Fruit fly (Drosophila melanogaster): Measurements from ENCODE around the gene CG4362.
A peak's percentile ranks its signal among the peaks of the same experiment; 100 is the strongest.

Gene CG4362

dm6 chr3R:20259440-20260170 is 47.7 kb downstream of the CG4362 start (continued):
- TF ChIP-seq caup (GFP tag; optimal IDR thresholded peaks at IDR 0.05; ENCODE audit: severe bottlenecking) (peak; percentile 23), CG8944 (GFP tag; optimal IDR thresholded peaks at IDR 0.05) (no peak), tap (tag; optimal IDR thresholded peaks at IDR 0.05) (peak; percentile 65), pb (GFP tag; optimal IDR thresholded peaks at IDR 0.05) (no peak), rib (GFP tag; IDR thresholded peaks at IDR 0.05) (no peak), CG31365 (tag; optimal IDR thresholded peaks at IDR 0.05) (no peak), MBD-R2 (GFP tag; IDR thresholded peaks at IDR 0.05) (no peak), toy (GFP tag; IDR thresholded peaks at IDR 0.05) (no peak), so (GFP tag; IDR thresholded peaks at IDR 0.05) (no peak), CG5953 (GFP tag; IDR thresholded peaks at IDR 0.05) (no peak), CG30403 (GFP tag; optimal IDR thresholded peaks at IDR 0.05) (no peak), CG7372 (GFP tag; IDR thresholded peaks at IDR 0.05) (no peak), Hr78 (GFP tag; optimal IDR thresholded peaks at IDR 0.05) (no peak), CG1832 (GFP tag; optimal IDR thresholded peaks at IDR 0.05) (no peak), emc (GFP tag; optimal IDR thresholded peaks at IDR 0.05) (no peak), Dek (tag; optimal IDR thresholded peaks at IDR 0.05) (no peak), bowl (GFP tag; IDR thresholded peaks at IDR 0.05) (no peak), CG7271 (tag; optimal IDR thresholded peaks at IDR 0.05) (peak; percentile 57), en (GFP tag; optimal IDR thresholded peaks at IDR 0.05) (no peak), CG4360 (GFP tag; IDR thresholded peaks at IDR 0.05) (no peak), CG10979 (tag; optimal IDR thresholded peaks at IDR 0.05) (peak; percentile 30), row (GFP tag; IDR thresholded peaks at IDR 0.05) (peak; percentile 58), Nf-YA (GFP tag; IDR thresholded peaks at IDR 0.05) (no peak), Mad (GFP tag; optimal IDR thresholded peaks at IDR 0.05) (no peak), hth (optimal IDR thresholded peaks at IDR 0.05) (no peak), CG31224 (GFP tag; IDR thresholded peaks at IDR 0.05) (no peak), jigr1 (GFP tag; IDR thresholded peaks at IDR 0.05) (no peak), CG11560 (tag; IDR thresholded peaks at IDR 0.05) (no peak), tna (GFP tag; IDR thresholded peaks at IDR 0.05; ENCODE audit: partially characterized antibody) (no peak), Ets65A (GFP tag) (no peak), ssp (GFP tag; IDR thresholded peaks at IDR 0.05) (no peak), CG42726 (GFP tag; IDR thresholded peaks at IDR 0.05; ENCODE audit: partially characterized antibody) (no peak), vfl (GFP tag; optimal IDR thresholded peaks at IDR 0.05) (no peak), CG12659 (GFP tag; optimal IDR thresholded peaks at IDR 0.05) (peak; percentile 40), CG12769 (tag; optimal IDR thresholded peaks at IDR 0.05) (no peak), grn (GFP tag; optimal IDR thresholded peaks at IDR 0.05) (peak; percentile 41), NfI (GFP tag; optimal IDR thresholded peaks at IDR 0.05) (no peak), vvl (GFP tag; IDR thresholded peaks at IDR 0.05) (peak; percentile 50), eyg (GFP tag; optimal IDR thresholded peaks at IDR 0.05) (no peak), CG8359 (GFP tag; optimal IDR thresholded peaks at IDR 0.05; ENCODE audit: borderline replicate concordance) (peak; percentile 3), stc (GFP tag; IDR thresholded peaks at IDR 0.05) (peak; percentile 58; the same call in 1 of the 2 replicates), CG9215 (GFP tag; IDR thresholded peaks at IDR 0.05) (no peak), Atf3 (GFP tag; optimal IDR thresholded peaks at IDR 0.05) (no peak), CG14014 (GFP tag; IDR thresholded peaks at IDR 0.05) (no peak), gro (GFP tag; optimal IDR thresholded peaks at IDR 0.05) (no peak), ara (GFP tag; IDR thresholded peaks at IDR 0.05) (no peak; the same call in 1 of the 2 replicates), CG10366 (GFP tag; IDR thresholded peaks at IDR 0.05) (no peak), Dip3 (GFP tag; optimal IDR thresholded peaks at IDR 0.05) (no peak), CG11085 (GFP tag; IDR thresholded peaks at IDR 0.05) (no peak), PHDP (tag; optimal IDR thresholded peaks at IDR 0.05) (peak; percentile 60), CG9932 (GFP tag; IDR thresholded peaks at IDR 0.05) (no peak), psq (GFP tag; optimal IDR thresholded peaks at IDR 0.05) (no peak)
